Worm (Caenorhabditis elegans): Measurements from ENCODE around the gene rpl-5.
A peak's percentile ranks its signal among the peaks of the same experiment; 100 is the strongest.

rpl-5 gene

ce11 chrII:8569038-8569977 lies at the start of gene rpl-5, which contains the start of gene col-38:
Gene rpl-5 (plus strand): TSS chrII:8569927.
Gene col-38 (minus strand): TSS chrII:8569088.
- TF ChIP-seq F13H6.1 (tag; optimal IDR thresholded peaks at IDR 0.05) (peak; percentile 7), ets-4 (tag; optimal IDR thresholded peaks at IDR 0.05) (peak; percentile 46), nhr-11 (tag; optimal IDR thresholded peaks at IDR 0.05) (no peak), rnt-1 (tag; optimal IDR thresholded peaks at IDR 0.05) (peak; percentile 71), dve-1 (tag; optimal IDR thresholded peaks at IDR 0.05) (peak; percentile 68), npax-4 (tag; optimal IDR thresholded peaks at IDR 0.05) (no peak), unc-55 (GFP tag; optimal IDR thresholded peaks at IDR 0.05) (peak; percentile 56), ahr-1 (tag; optimal IDR thresholded peaks at IDR 0.05) (no peak), unc-42 (tag; optimal IDR thresholded peaks at IDR 0.05) (peak; percentile 67), ceh-45 (GFP tag; IDR thresholded peaks at IDR 0.05) (no peak), ceh-30 (tag; optimal IDR thresholded peaks at IDR 0.05) (peak; percentile 76), Y22D7AL.16 (tag; optimal IDR thresholded peaks at IDR 0.05) (peak; percentile 26), hlh-8 (tag; optimal IDR thresholded peaks at IDR 0.05) (no peak), hlh-13 (GFP tag; optimal IDR thresholded peaks at IDR 0.05) (no peak), ceh-18 (tag; optimal IDR thresholded peaks at IDR 0.05) (peak; percentile 77), ref-2 (tag; optimal IDR thresholded peaks at IDR 0.05) (peak; percentile 48), pros-1 (tag; optimal IDR thresholded peaks at IDR 0.05) (peak; percentile 10), pha-4 (tag; optimal IDR thresholded peaks at IDR 0.05) (no peak), lim-6 (tag; optimal IDR thresholded peaks at IDR 0.05) (no peak), tbx-7 (tag; optimal IDR thresholded peaks at IDR 0.05) (no peak), pqm-1 (tag; optimal IDR thresholded peaks at IDR 0.05) (no peak), fkh-6 (tag; optimal IDR thresholded peaks at IDR 0.05) (no peak), dmd-4 (tag; optimal IDR thresholded peaks at IDR 0.05; ENCODE audit: borderline replicate concordance) (no peak), syd-9 (tag; optimal IDR thresholded peaks at IDR 0.05) (no peak), nfya-1 (tag; optimal IDR thresholded peaks at IDR 0.05) (peak; percentile 87), C08G9.2 (tag; optimal IDR thresholded peaks at IDR 0.05) (peak; percentile 48), hlh-30 (tag; optimal IDR thresholded peaks at IDR 0.05; ENCODE audit: insufficient read depth) (peak; percentile 65), ceh-34 (tag; optimal IDR thresholded peaks at IDR 0.05) (peak; percentile 66), pag-3 (tag; optimal IDR thresholded peaks at IDR 0.05; ENCODE audit: borderline replicate concordance) (no peak), ttx-3 (tag; optimal IDR thresholded peaks at IDR 0.05) (peak; percentile 29), elt-2 (tag; optimal IDR thresholded peaks at IDR 0.05) (peak; percentile 64), unc-3 (GFP tag; conservative IDR thresholded peaks at IDR 0.05) (0 out of 2 replicates have a peak, but pooled peaks have one; percentile 17), unc-3 (tag; optimal IDR thresholded peaks at IDR 0.05) (no peak), zip-5 (tag; optimal IDR thresholded peaks at IDR 0.05) (no peak), eyg-1 (tag; optimal IDR thresholded peaks at IDR 0.05) (no peak), fkh-10 (GFP tag; optimal IDR thresholded peaks at IDR 0.05) (no peak), K09A11.1 (tag; optimal IDR thresholded peaks at IDR 0.05; ENCODE audit: insufficient read depth) (no peak), odd-2 (tag; optimal IDR thresholded peaks at IDR 0.05) (no peak), pax-1 (tag; optimal IDR thresholded peaks at IDR 0.05) (peak; percentile 80), ceh-48 (tag; optimal IDR thresholded peaks at IDR 0.05) (peak; percentile 0), ceh-19 (GFP tag; optimal IDR thresholded peaks at IDR 0.05) (no peak), tbx-2 (tag; optimal IDR thresholded peaks at IDR 0.05) (peak; percentile 65), ama-1 (optimal IDR thresholded peaks at IDR 0.05) (no peak), lin-11 (tag; optimal IDR thresholded peaks at IDR 0.05) (no peak), che-1 (tag; optimal IDR thresholded peaks at IDR 0.05) (peak; percentile 27), ceh-31 (tag; optimal IDR thresholded peaks at IDR 0.05) (peak; percentile 74), ceh-9 (tag; optimal IDR thresholded peaks at IDR 0.05) (no peak), madf-2 (tag; optimal IDR thresholded peaks at IDR 0.05) (peak; percentile 29)

All from whole organism, late embryonic.